Worm (Caenorhabditis elegans) whole organism, L4/young adult: ENCODE measurements around the gene F11C1.1.

Source experiments
- dao-5 ChIP-seq: sonication (generic microtip); optimal IDR thresholded peaks from 2 replicates; lab custom pipeline; 2016; ENCODE audit warnings: missing genotype, missing genetic modification characterization, moderate library complexity, missing compliant biosample characterization
- him-1 ChIP-seq: sonication (generic microtip); optimal IDR thresholded peaks from 2 replicates; lab custom pipeline; 2016; ENCODE audit warnings: missing genotype, missing genetic modification reagents, missing genetic modification characterization, missing compliant biosample characterization

- no peak for TF ChIP-seq him-1 (tag; lab: Kevin White, UChicago)
- no peak for TF ChIP-seq dao-5
Measured at ce11 chrX:13033850-13034249, 43.5 kb upstream of the F11C1.1 start.
